Worm (Caenorhabditis elegans) whole organism, young adult: ENCODE results near the gene F53B7.4.

Experiments
- B0019.2 ChIP-seq: fragments of 200-800 bp; sonication (Bioruptor generic); conservative IDR thresholded peaks from 2 replicates; pipeline ENCODE4 v1.3.6; 2022; ENCODE audit warnings: missing genetic modification reagents, missing genetic modification characterization, missing compliant biosample characterization
- B0261.1 ChIP-seq: sonication (generic microtip); optimal IDR thresholded peaks from 2 replicates; lab custom pipeline; 2016; ENCODE audit warnings: mild to moderate bottlenecking, missing genetic modification characterization, moderate library complexity, missing compliant biosample characterization
- C06A6.2 ChIP-seq: fragments of 200-800 bp; sonication (Bioruptor generic); conservative IDR thresholded peaks from 2 replicates; pipeline ENCODE4 v1.3.6; 2022; ENCODE audit warnings: missing genetic modification characterization, missing compliant biosample characterization
- C17E4.6 ChIP-seq: fragments of 200-800 bp; sonication (Bioruptor generic); IDR thresholded peaks from 2 replicates; pipeline ENCODE4 v1.3.6; 2022; ENCODE audit warnings: missing genetic modification reagents, missing genetic modification characterization, missing compliant biosample characterization
- D2030.7 ChIP-seq: fragments of 200-800 bp; sonication (Bioruptor generic); IDR thresholded peaks from 2 replicates; pipeline ENCODE4 v1.3.6; 2022; ENCODE audit warnings: missing genetic modification reagents, missing genetic modification characterization, missing compliant biosample characterization
- F33H1.4 ChIP-seq: fragments of 200-800 bp; sonication (Bioruptor generic); IDR thresholded peaks from 2 replicates; pipeline ENCODE4 v1.3.6; 2022; ENCODE audit warnings: missing genetic modification reagents, missing genetic modification characterization, missing compliant biosample characterization
- T07F8.4 ChIP-seq: sonication (generic microtip); optimal IDR thresholded peaks from 2 replicates; lab custom pipeline; 2016; ENCODE audit warnings: mild to moderate bottlenecking, missing genetic modification characterization, moderate library complexity, missing compliant biosample characterization
- Y67H2A.10 ChIP-seq: fragments of 200-800 bp; sonication (Bioruptor generic); conservative IDR thresholded peaks from 2 replicates; pipeline ENCODE4 v1.3.6; 2022; ENCODE audit warnings: missing genetic modification reagents, missing genetic modification characterization, missing compliant biosample characterization
- Y95B8A.8 ChIP-seq: fragments of 200-800 bp; sonication (Bioruptor generic); IDR thresholded peaks from 2 replicates; pipeline ENCODE4 v1.3.6; 2022; ENCODE audit warnings: missing genetic modification reagents, missing genetic modification characterization, missing compliant biosample characterization
- atf-7 ChIP-seq: sonication (generic microtip); optimal IDR thresholded peaks from 2 replicates; lab custom pipeline; 2017; ENCODE audit warnings: mild to moderate bottlenecking, missing genetic modification characterization, missing compliant biosample characterization
- athp-1 ChIP-seq: sonication (generic microtip); optimal IDR thresholded peaks from 2 replicates; lab custom pipeline; 2017; ENCODE audit warnings: mild to moderate bottlenecking, missing genetic modification characterization, missing compliant biosample characterization
- attf-5 ChIP-seq: fragments of 200-800 bp; sonication (Bioruptor generic); optimal IDR thresholded peaks from 2 replicates; lab custom pipeline; 2018; ENCODE audit warnings: mild to moderate bottlenecking, missing genetic modification characterization, missing compliant biosample characterization
- ccch-3 ChIP-seq: fragments of 200-800 bp; sonication (Bioruptor generic); optimal IDR thresholded peaks from 2 replicates; lab custom pipeline; 2018; ENCODE audit warnings: mild to moderate bottlenecking, missing genetic modification characterization, missing compliant biosample characterization
- cebp-1 ChIP-seq, 2 experiments: fragments of 200-800 bp in 1 of 2; sonication (Bioruptor generic) in 1 of 2; sonication (generic microtip) in 1 of 2; IDR thresholded peaks in 1 of 2; optimal IDR thresholded peaks in 1 of 2; 2 replicates each; pipeline versions ENCODE4 v1.3.6 to Lab custom; 2017 to 2022; ENCODE audit warnings: missing compliant biosample characterization in 2 of 2, missing genetic modification characterization in 2 of 2, mild to moderate bottlenecking in 1 of 2, missing genetic modification reagents in 1 of 2, moderate library complexity in 1 of 2
- ceh-27 ChIP-seq: fragments of 200-800 bp; sonication (Bioruptor generic); optimal IDR thresholded peaks from 2 replicates; lab custom pipeline; 2018; ENCODE audit warnings: mild to moderate bottlenecking, missing genetic modification characterization, moderate library complexity, missing compliant biosample characterization
- ceh-40 ChIP-seq: fragments of 200-800 bp; sonication (Bioruptor generic); IDR thresholded peaks from 2 replicates; pipeline ENCODE4 v1.3.6; 2022; ENCODE audit warnings: missing genetic modification characterization, missing compliant biosample characterization
- die-1 ChIP-seq: sonication (generic microtip); optimal IDR thresholded peaks from 2 replicates; lab custom pipeline; 2016; ENCODE audit warnings: missing genotype, mild to moderate bottlenecking, missing genetic modification characterization, missing compliant biosample characterization
- dox-1 ChIP-seq: fragments of 200-800 bp; sonication (Bioruptor generic); IDR thresholded peaks from 2 replicates; pipeline ENCODE4 v1.3.6; 2022; ENCODE audit warnings: missing genetic modification reagents, missing genetic modification characterization, missing compliant biosample characterization
- egl-18 ChIP-seq: fragments of 200-800 bp; sonication (Bioruptor generic); IDR thresholded peaks from 2 replicates; pipeline ENCODE4 v1.3.6; 2022; ENCODE audit warnings: missing genetic modification reagents, missing genetic modification characterization, missing compliant biosample characterization
- egl-44 ChIP-seq: fragments of 200-800 bp; sonication (Bioruptor generic); IDR thresholded peaks from 2 replicates; pipeline ENCODE4 v1.3.6; 2022; ENCODE audit warnings: missing genetic modification reagents, missing genetic modification characterization, missing compliant biosample characterization
- ets-4 ChIP-seq: fragments of 200-800 bp; sonication (Bioruptor generic); optimal IDR thresholded peaks from 2 replicates; lab custom pipeline; 2018; ENCODE audit warnings: mild to moderate bottlenecking, missing genetic modification characterization, missing compliant biosample characterization
- gei-17 ChIP-seq: fragments of 200-800 bp; sonication (Bioruptor generic); optimal IDR thresholded peaks from 2 replicates; lab custom pipeline; 2018; ENCODE audit warnings: mild to moderate bottlenecking, missing genetic modification characterization, missing compliant biosample characterization
- him-1 ChIP-seq: sonication (generic microtip); optimal IDR thresholded peaks from 2 replicates; lab custom pipeline; 2016; ENCODE audit warnings: missing genotype, missing genetic modification reagents, missing genetic modification characterization, missing compliant biosample characterization
- hmg-1.2 ChIP-seq: fragments of 200-800 bp; sonication (Bioruptor generic); IDR thresholded peaks from 2 replicates; pipeline ENCODE4 v1.3.6; 2022; ENCODE audit warnings: missing genetic modification reagents, missing genetic modification characterization, missing compliant biosample characterization
- hmg-20 ChIP-seq: fragments of 200-800 bp; sonication (Bioruptor generic); IDR thresholded peaks from 2 replicates; pipeline ENCODE4 v1.3.6; 2022; ENCODE audit warnings: missing genetic modification reagents, missing genetic modification characterization, missing compliant biosample characterization
- hrde-1 ChIP-seq: sonication (generic microtip); optimal IDR thresholded peaks from 2 replicates; lab custom pipeline; 2016; ENCODE audit warnings: missing genetic modification characterization, mild to moderate bottlenecking, missing compliant biosample characterization, moderate library complexity, missing genotype, missing genetic modification reagents, borderline replicate concordance
- lsl-1 ChIP-seq: fragments of 200-800 bp; sonication (Bioruptor generic); optimal IDR thresholded peaks from 2 replicates; lab custom pipeline; 2018; ENCODE audit warnings: mild to moderate bottlenecking, missing genetic modification characterization, moderate library complexity, missing compliant biosample characterization
- madf-6 ChIP-seq: fragments of 200-800 bp; sonication (Bioruptor generic); IDR thresholded peaks from 2 replicates; pipeline ENCODE4 v1.3.6; 2022; ENCODE audit warnings: missing genetic modification reagents, missing genetic modification characterization, missing compliant biosample characterization
- madf-8 ChIP-seq: fragments of 200-800 bp; sonication (Bioruptor generic); conservative IDR thresholded peaks from 2 replicates; pipeline ENCODE4 v1.3.6; 2022; ENCODE audit warnings: missing genetic modification reagents, missing genetic modification characterization, missing compliant biosample characterization
- nhr-90 ChIP-seq: sonication (generic microtip); optimal IDR thresholded peaks from 2 replicates; lab custom pipeline; 2016; ENCODE audit warnings: missing genotype, mild to moderate bottlenecking, missing genetic modification characterization, missing compliant biosample characterization
- pbrm-1 ChIP-seq: fragments of 200-800 bp; sonication (Bioruptor generic); IDR thresholded peaks from 2 replicates; pipeline ENCODE4 v1.3.6; 2022; ENCODE audit warnings: missing genetic modification reagents, missing genetic modification characterization, missing compliant biosample characterization
- pha-4 ChIP-seq: fragments of 150-350 bp; sonication (generic microtip); optimal IDR thresholded peaks from 2 replicates; lab custom pipeline; 2014; ENCODE audit warnings: missing biosample characterization, missing genetic modification reagents, missing genetic modification characterization
- rcor-1 ChIP-seq: fragments of 200-800 bp; sonication (Bioruptor generic); IDR thresholded peaks from 2 replicates; pipeline ENCODE4 v1.3.6; 2022; ENCODE audit warnings: missing genetic modification reagents, missing genetic modification characterization, missing compliant biosample characterization
- repo-1 ChIP-seq: sonication (generic microtip); optimal IDR thresholded peaks from 2 replicates; lab custom pipeline; 2017; ENCODE audit warnings: mild to moderate bottlenecking, missing genetic modification characterization, missing compliant biosample characterization
- rpc-1 ChIP-seq, 2 experiments: fragments of 150-350 bp in 1 of 2; sonication (generic microtip) in 1 of 2; optimal IDR thresholded peaks; 2 replicates each; lab custom pipeline; 2014 to 2018; ENCODE audit warnings: missing biosample characterization in 1 of 2, missing genetic modification characterization in 1 of 2, missing genetic modification reagents in 1 of 2, missing genotype in 1 of 2
- snpc-1.1 ChIP-seq: sonication (generic microtip); optimal IDR thresholded peaks from 2 replicates; lab custom pipeline; 2017; ENCODE audit warnings: missing genetic modification characterization, mild to moderate bottlenecking, missing compliant biosample characterization, antibody characterized with exemption, moderate library complexity, missing genotype, missing genetic modification reagents; ENCODE audit not compliant: insufficient read depth
- snpc-3.4 ChIP-seq: sonication (generic microtip); optimal IDR thresholded peaks from 2 replicates; lab custom pipeline; 2017; ENCODE audit warnings: missing genetic modification characterization, mild to moderate bottlenecking, missing compliant biosample characterization, antibody characterized with exemption, moderate library complexity, missing genotype, missing genetic modification reagents
- somi-1 ChIP-seq: fragments of 200-800 bp; sonication (Bioruptor generic); optimal IDR thresholded peaks from 2 replicates; lab custom pipeline; 2018; ENCODE audit warnings: mild to moderate bottlenecking, missing genetic modification characterization, missing compliant biosample characterization
- sptf-2 ChIP-seq: fragments of 200-800 bp; sonication (Bioruptor generic); optimal IDR thresholded peaks from 2 replicates; lab custom pipeline; 2018; ENCODE audit warnings: mild to moderate bottlenecking, missing genetic modification characterization, missing compliant biosample characterization
- tbp1 ChIP-seq: fragments of 200-800 bp; sonication (Bioruptor generic); optimal IDR thresholded peaks from 2 replicates; lab custom pipeline; 2018; ENCODE audit warnings: mild to moderate bottlenecking, missing genetic modification characterization, missing compliant biosample characterization
- unc-130 ChIP-seq: sonication (generic microtip); optimal IDR thresholded peaks from 2 replicates; lab custom pipeline; 2016; ENCODE audit warnings: missing genetic modification reagents, missing genetic modification characterization, missing compliant biosample characterization
- zfh-2 ChIP-seq: fragments of 200-800 bp; sonication (Bioruptor generic); conservative IDR thresholded peaks from 2 replicates; pipeline ENCODE4 v1.3.6; 2022; ENCODE audit warnings: missing genetic modification reagents, missing genetic modification characterization, missing compliant biosample characterization
- ztf-18 ChIP-seq: sonication (generic microtip); optimal IDR thresholded peaks from 2 replicates; lab custom pipeline; 2016; ENCODE audit warnings: missing genotype, mild to moderate bottlenecking, missing genetic modification characterization, missing compliant biosample characterization
- ztf-25 ChIP-seq: fragments of 200-800 bp; sonication (Bioruptor generic); IDR thresholded peaks from 2 replicates; pipeline ENCODE4 v1.3.6; 2022; ENCODE audit warnings: missing genetic modification reagents, missing genetic modification characterization, missing compliant biosample characterization
- ztf-26 ChIP-seq: sonication (generic microtip); optimal IDR thresholded peaks from 2 replicates; lab custom pipeline; 2017; ENCODE audit warnings: missing genetic modification characterization, missing compliant biosample characterization
- ztf-28 ChIP-seq: fragments of 200-800 bp; sonication (Bioruptor generic); IDR thresholded peaks from 2 replicates; pipeline ENCODE4 v1.3.6; 2022; ENCODE audit warnings: missing genetic modification reagents, missing genetic modification characterization, missing compliant biosample characterization
- ztf-6 ChIP-seq: fragments of 200-800 bp; sonication (Bioruptor generic); IDR thresholded peaks from 2 replicates; pipeline ENCODE4 v1.3.6; 2022; ENCODE audit warnings: missing genetic modification reagents, missing genetic modification characterization, missing compliant biosample characterization

F53B7.4 gene

ce11 chrV:10965501-10965900 lies 36.8 kb downstream of the F53B7.4 start, which contains the start of the genes ctf-4 and eef-1G (continued):
- TF ChIP-seq cebp-1 (GFP tag; IDR thresholded peaks at IDR 0.05; lab: Robert Waterston, UW) (peak; percentile 61; the same call in 1 of the 2 replicates), cebp-1 (tag; optimal IDR thresholded peaks at IDR 0.05; lab: Kevin White, UChicago) (peak; percentile 88), tbp1 (peak; percentile 74), pbrm-1 (GFP tag; lab: Robert Waterston, UW) (peak; percentile 91), snpc-3.4 (tag; lab: Kevin White, UChicago) (peak; percentile 93), C17E4.6 (peak; percentile 54; the same call in 1 of the 2 replicates), ccch-3 (GFP tag; lab: Kevin White, UChicago) (no peak), ets-4 (GFP tag; lab: Kevin White, UChicago) (peak; percentile 11), snpc-1.1 (tag; lab: Kevin White, UChicago) (peak; percentile 59), die-1 (no peak), Y67H2A.10 (GFP tag; lab: Robert Waterston, UW) (0 out of 2 replicates have a peak, but pooled peaks have one; percentile 32), attf-5 (GFP tag; lab: Kevin White, UChicago) (peak; percentile 97), ztf-25 (no peak), B0261.1 (tag; lab: Kevin White, UChicago) (no peak), B0019.2 (GFP tag; lab: Robert Waterston, UW) (peak; percentile 57), him-1 (peak; percentile 8), C06A6.2 (GFP tag; lab: Robert Waterston, UW) (peak; percentile 86), nhr-90 (tag; lab: Kevin White, UChicago) (peak; percentile 52), rpc-1 (optimal IDR thresholded peaks at IDR 0.05; lab: Kevin White, UChicago) (no peak), rpc-1 (tag; optimal IDR thresholded peaks at IDR 0.05; lab: Kevin White, UChicago) (no peak), egl-44 (GFP tag; lab: Robert Waterston, UW) (peak; percentile 80; the same call in 1 of the 2 replicates), ztf-26 (tag; lab: Kevin White, UChicago) (peak; percentile 77), Y95B8A.8 (GFP tag; lab: Robert Waterston, UW) (peak; percentile 83; the same call in 1 of the 2 replicates), hmg-1.2 (peak; percentile 99), lsl-1 (GFP tag; lab: Kevin White, UChicago) (peak; percentile 75), repo-1 (tag; lab: Kevin White, UChicago) (peak; percentile 75), zfh-2 (GFP tag; lab: Robert Waterston, UW) (no peak), egl-18 (GFP tag; lab: Robert Waterston, UW) (0 out of 2 replicates have a peak, but pooled peaks have one; percentile 52), dox-1 (GFP tag; lab: Robert Waterston, UW) (peak; percentile 97), rcor-1 (GFP tag; lab: Robert Waterston, UW) (peak; percentile 94), ztf-18 (tag; lab: Kevin White, UChicago) (peak; percentile 74), hrde-1 (tag; lab: Kevin White, UChicago) (no peak), pha-4 (tag; lab: Kevin White, UChicago) (peak; percentile 87), T07F8.4 (peak; percentile 14), hmg-20 (GFP tag; lab: Robert Waterston, UW) (0 out of 2 replicates have a peak, but pooled peaks have one; percentile 49), F33H1.4 (GFP tag; lab: Robert Waterston, UW) (peak; percentile 74), ceh-40 (GFP tag; lab: Robert Waterston, UW) (no peak), unc-130 (GFP tag; lab: Kevin White, UChicago) (peak; percentile 77), somi-1 (GFP tag; lab: Kevin White, UChicago) (peak; percentile 78), madf-6 (GFP tag; lab: Robert Waterston, UW) (peak; percentile 91), D2030.7 (GFP tag; lab: Robert Waterston, UW) (peak; percentile 82), athp-1 (peak; percentile 79), ztf-6 (GFP tag; lab: Robert Waterston, UW) (peak; percentile 71; the same call in 1 of the 2 replicates), ceh-27 (GFP tag; lab: Kevin White, UChicago) (peak; percentile 93), ztf-28 (no peak), atf-7 (peak; percentile 83), sptf-2 (GFP tag; lab: Kevin White, UChicago) (no peak), gei-17 (GFP tag; lab: Kevin White, UChicago) (peak; percentile 66), madf-8 (GFP tag; lab: Robert Waterston, UW) (peak; percentile 64)
